Worm (Caenorhabditis elegans) whole organism, young adult: ENCODE measurements around the gene ttc-37.

Source experiments
- C17E4.6 ChIP-seq: fragments of 200-800 bp; sonication (Bioruptor generic); IDR thresholded peaks from 2 replicates; pipeline ENCODE4 v1.3.6; 2022; ENCODE audit warnings: missing genetic modification reagents, missing genetic modification characterization, missing compliant biosample characterization
- ama-1 ChIP-seq, 3 experiments: fragments of 150-350 bp in 1 of 3; sonication (generic microtip) in 2 of 3; optimal IDR thresholded peaks; 2 replicates each; lab custom pipeline; 2014 to 2018; ENCODE audit warnings: missing biosample characterization in 2 of 3, missing genetic modification characterization in 2 of 3, missing genetic modification reagents in 2 of 3
- bed-1 ChIP-seq: fragments of 200-800 bp; sonication (Bioruptor generic); IDR thresholded peaks from 2 replicates; pipeline ENCODE4 v1.3.6; 2022; ENCODE audit warnings: missing genetic modification reagents, missing genetic modification characterization, missing compliant biosample characterization
- ccch-3 ChIP-seq: fragments of 200-800 bp; sonication (Bioruptor generic); optimal IDR thresholded peaks from 2 replicates; lab custom pipeline; 2018; ENCODE audit warnings: mild to moderate bottlenecking, missing genetic modification characterization, missing compliant biosample characterization
- ceh-40 ChIP-seq: fragments of 200-800 bp; sonication (Bioruptor generic); IDR thresholded peaks from 2 replicates; pipeline ENCODE4 v1.3.6; 2022; ENCODE audit warnings: missing genetic modification characterization, missing compliant biosample characterization
- efl-1 ChIP-seq: fragments of 150-350 bp; optimal IDR thresholded peaks from 2 replicates; lab custom pipeline; 2014; ENCODE audit warnings: missing biosample characterization, missing genetic modification reagents, missing genetic modification characterization
- lir-1 ChIP-seq: fragments of 200-800 bp; sonication (Bioruptor generic); conservative IDR thresholded peaks from 2 replicates; pipeline ENCODE4 v1.3.6; 2022; ENCODE audit warnings: missing genetic modification reagents, missing genetic modification characterization, missing compliant biosample characterization
- madf-8 ChIP-seq: fragments of 200-800 bp; sonication (Bioruptor generic); conservative IDR thresholded peaks from 2 replicates; pipeline ENCODE4 v1.3.6; 2022; ENCODE audit warnings: missing genetic modification reagents, missing genetic modification characterization, missing compliant biosample characterization
- snpc-4 ChIP-seq, 5 experiments: fragments of 150-350 bp in 1 of 5; sonication (generic microtip) in 4 of 5; optimal IDR thresholded peaks; 2 replicates each; lab custom pipeline; 2014 to 2018; ENCODE audit warnings: missing genetic modification characterization in 5 of 5, missing biosample characterization in 3 of 5, antibody characterized with exemption in 2 of 5, mild to moderate bottlenecking in 2 of 5, missing compliant biosample characterization in 2 of 5, missing genotype in 2 of 5, moderate library complexity in 2 of 5, missing genetic modification reagents in 1 of 5
- tbp1 ChIP-seq: fragments of 200-800 bp; sonication (Bioruptor generic); optimal IDR thresholded peaks from 2 replicates; lab custom pipeline; 2018; ENCODE audit warnings: mild to moderate bottlenecking, missing genetic modification characterization, missing compliant biosample characterization

ce11 chrV:5233777-5234176 lies 29.5 kb downstream of the ttc-37 start, which contains the start of gene cest-32:
- TF ChIP-seq lir-1 (GFP tag; lab: Robert Waterston, UW) = no peak
- TF ChIP-seq ama-1 (optimal IDR thresholded peaks at IDR 0.05; lab: Kevin White, UChicago) = no peak
- TF ChIP-seq ama-1 (GFP tag; optimal IDR thresholded peaks at IDR 0.05; lab: Kevin White, UChicago) = no peak
- TF ChIP-seq madf-8 (GFP tag; lab: Robert Waterston, UW) = no peak
- no peak for TF ChIP-seq tbp1 (GFP tag; lab: Kevin White, UChicago)
- TF ChIP-seq ceh-40 (GFP tag; lab: Robert Waterston, UW) = no peak
- no peak for TF ChIP-seq efl-1 (GFP tag; lab: Kevin White, UChicago)
- no peak for TF ChIP-seq C17E4.6 (GFP tag; lab: Robert Waterston, UW)
- no peak for TF ChIP-seq ccch-3 (GFP tag; lab: Kevin White, UChicago)
- TF ChIP-seq snpc-4 (GFP tag; optimal IDR thresholded peaks at IDR 0.05; lab: Kevin White, UChicago) = no peak
- no peak for TF ChIP-seq snpc-4 (tag; optimal IDR thresholded peaks at IDR 0.05; lab: Kevin White, UChicago)
- TF ChIP-seq bed-1 (GFP tag; lab: Robert Waterston, UW) = no peak
